Worm (Caenorhabditis elegans) whole organism, late embryonic: ENCODE results near the gene aff-1.

Experiments
- K02D7.2 ChIP-seq: sonication (generic microtip); optimal IDR thresholded peaks from 2 replicates; lab custom pipeline; 2017; ENCODE audit warnings: mild to moderate bottlenecking, missing genetic modification characterization, missing compliant biosample characterization
- ama-1 ChIP-seq: fragments of 150-350 bp; optimal IDR thresholded peaks from 2 replicates; lab custom pipeline; 2014
- dve-1 ChIP-seq: sonication (generic microtip); optimal IDR thresholded peaks from 2 replicates; lab custom pipeline; 2017; ENCODE audit warnings: antibody characterized with exemption, mild to moderate bottlenecking, missing genetic modification characterization, missing compliant biosample characterization
- elt-2 ChIP-seq: sonication (generic microtip); optimal IDR thresholded peaks from 2 replicates; lab custom pipeline; 2016; ENCODE audit warnings: missing genetic modification reagents, missing genetic modification characterization, missing compliant biosample characterization
- gmeb-2 ChIP-seq: sonication (generic microtip); optimal IDR thresholded peaks from 2 replicates; lab custom pipeline; 2016; ENCODE audit warnings: missing genetic modification characterization, inconsistent platforms, missing compliant biosample characterization
- nhr-11 ChIP-seq: fragments of 150-350 bp; optimal IDR thresholded peaks from 2 replicates; lab custom pipeline; 2014; ENCODE audit warnings: missing biosample characterization, missing genetic modification characterization
- pag-3 ChIP-seq: sonication (generic microtip); optimal IDR thresholded peaks from 2 replicates; lab custom pipeline; 2016; ENCODE audit warnings: missing compliant biosample characterization, missing genetic modification characterization, borderline replicate concordance
- pat-9 ChIP-seq: fragments of 200-800 bp; sonication (Bioruptor generic); optimal IDR thresholded peaks from 2 replicates; lab custom pipeline; 2018; ENCODE audit warnings: mild to moderate bottlenecking, missing genetic modification characterization, moderate library complexity, missing compliant biosample characterization
- pax-1 ChIP-seq: fragments of 150-350 bp; optimal IDR thresholded peaks from 2 replicates; lab custom pipeline; 2014; ENCODE audit warnings: missing biosample characterization, missing genetic modification characterization
- pha-4 ChIP-seq: fragments of 150-350 bp; optimal IDR thresholded peaks from 2 replicates; lab custom pipeline; 2018; ENCODE audit warnings: missing biosample characterization, missing genetic modification reagents, missing genetic modification characterization
- pqm-1 ChIP-seq: sonication (generic microtip); optimal IDR thresholded peaks from 2 replicates; lab custom pipeline; 2016; ENCODE audit warnings: missing genetic modification characterization, missing compliant biosample characterization
- sdc-2 ChIP-seq: sonication (generic microtip); optimal IDR thresholded peaks from 2 replicates; lab custom pipeline; 2016; ENCODE audit warnings: missing genotype, missing genetic modification characterization, missing compliant biosample characterization
- syd-9 ChIP-seq: sonication (generic microtip); optimal IDR thresholded peaks from 2 replicates; lab custom pipeline; 2016; ENCODE audit warnings: mild to moderate bottlenecking, missing genetic modification characterization, moderate library complexity, missing compliant biosample characterization

ce11 chrII:6821118-6821517 is 42.4 kb downstream of the aff-1 start:
- TF ChIP-seq K02D7.2 (tag; lab: Kevin White, UChicago) (no peak), pqm-1 (tag; lab: Kevin White, UChicago) (no peak), pat-9 (tag; lab: Kevin White, UChicago) (no peak), dve-1 (tag; lab: Kevin White, UChicago) (no peak), pha-4 (tag; lab: Kevin White, UChicago) (no peak), syd-9 (tag; lab: Kevin White, UChicago) (no peak), nhr-11 (tag; lab: Kevin White, UChicago) (no peak), ama-1 (lab: Kevin White, UChicago) (no peak), elt-2 (no peak), gmeb-2 (tag; lab: Kevin White, UChicago) (no peak), sdc-2 (no peak), pax-1 (tag; lab: Kevin White, UChicago) (no peak), pag-3 (tag; lab: Kevin White, UChicago) (no peak)
